Worm (Caenorhabditis elegans) whole organism, young adult: Measurements from ENCODE around the gene T26A8.3.

Experiments used
- B0336.3 ChIP-seq: fragments of 200-800 bp; sonication (Bioruptor generic); IDR thresholded peaks from 2 replicates; pipeline ENCODE4 v1.3.6; 2022; ENCODE audit warnings: missing genetic modification characterization, missing compliant biosample characterization
- akir-1 ChIP-seq: fragments of 200-800 bp; sonication (Bioruptor generic); optimal IDR thresholded peaks from 2 replicates; lab custom pipeline; 2018; ENCODE audit warnings: mild to moderate bottlenecking, missing genetic modification characterization, moderate library complexity, missing compliant biosample characterization
- egl-44 ChIP-seq: fragments of 200-800 bp; sonication (Bioruptor generic); IDR thresholded peaks from 2 replicates; pipeline ENCODE4 v1.3.6; 2022; ENCODE audit warnings: missing genetic modification reagents, missing genetic modification characterization, missing compliant biosample characterization
- fkh-3 ChIP-seq: sonication (generic microtip); optimal IDR thresholded peaks from 2 replicates; lab custom pipeline; 2016; ENCODE audit warnings: mild to moderate bottlenecking, missing genetic modification characterization, missing compliant biosample characterization
- hsf-1 ChIP-seq: fragments of 200-800 bp; sonication (Bioruptor generic); IDR thresholded peaks from 2 replicates; pipeline ENCODE4 v1.3.6; 2022; ENCODE audit warnings: missing genetic modification reagents, missing genetic modification characterization, missing compliant biosample characterization
- lin-35 ChIP-seq, 3 experiments: fragments of 150-350 bp in 2 of 3; sonication (generic microtip) in 1 of 3; optimal IDR thresholded peaks; 2 replicates each; lab custom pipeline; 2014 to 2018; ENCODE audit warnings: missing biosample characterization in 3 of 3, missing genetic modification characterization in 3 of 3, missing genetic modification reagents in 3 of 3
- lsy-27 ChIP-seq: sonication (generic microtip); optimal IDR thresholded peaks from 2 replicates; lab custom pipeline; 2017; ENCODE audit warnings: missing genetic modification characterization, mild to moderate bottlenecking, missing compliant biosample characterization, antibody characterized with exemption, missing genotype, borderline replicate concordance; ENCODE audit not compliant: insufficient read depth
- nhr-80 ChIP-seq: sonication (generic microtip); optimal IDR thresholded peaks from 2 replicates; lab custom pipeline; 2016; ENCODE audit warnings: missing genetic modification characterization, missing compliant biosample characterization
- nhr-90 ChIP-seq: sonication (generic microtip); optimal IDR thresholded peaks from 2 replicates; lab custom pipeline; 2016; ENCODE audit warnings: missing genotype, mild to moderate bottlenecking, missing genetic modification characterization, missing compliant biosample characterization
- tlf-1 ChIP-seq: fragments of 200-800 bp; sonication (Bioruptor generic); optimal IDR thresholded peaks from 2 replicates; lab custom pipeline; 2018; ENCODE audit warnings: mild to moderate bottlenecking, missing genetic modification characterization, missing compliant biosample characterization
- unc-62 ChIP-seq: fragments of 150-350 bp; optimal IDR thresholded peaks from 2 replicates; lab custom pipeline; 2014; ENCODE audit warnings: missing biosample characterization, missing genetic modification reagents, missing genetic modification characterization

DNA sequence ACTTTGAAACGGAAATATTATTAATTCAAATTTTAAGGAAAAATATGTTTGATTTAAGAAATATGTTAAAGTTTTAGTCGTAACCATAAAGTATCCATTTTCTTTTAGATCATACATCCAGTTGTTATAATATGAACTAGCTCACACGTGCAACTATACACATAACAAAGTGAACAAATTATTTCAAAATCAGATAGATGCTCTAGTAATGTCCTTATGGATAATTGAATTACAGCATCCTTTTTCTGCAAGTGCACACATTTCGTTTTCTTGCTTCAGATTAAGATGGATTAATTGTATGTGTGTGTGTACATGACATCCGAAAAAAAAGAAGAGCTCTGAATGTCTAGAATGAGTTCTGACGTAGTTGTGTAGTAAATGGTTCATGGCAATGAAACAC is 40.8 kb downstream of the T26A8.3 start:
- no peak for TF ChIP-seq tlf-1 (GFP tag; lab: Kevin White, UChicago)
- no peak for TF ChIP-seq lsy-27 (tag; lab: Kevin White, UChicago)
- no peak for TF ChIP-seq akir-1
- TF ChIP-seq egl-44 (GFP tag; lab: Robert Waterston, UW): no peak
- no peak for TF ChIP-seq fkh-3 (tag; lab: Kevin White, UChicago)
- no peak for TF ChIP-seq nhr-80 (tag; lab: Kevin White, UChicago)
- no peak for TF ChIP-seq lin-35 (GFP tag; optimal IDR thresholded peaks at IDR 0.05; lab: Kevin White, UChicago)
- TF ChIP-seq unc-62 (GFP tag; lab: Kevin White, UChicago): no peak
- no peak for TF ChIP-seq hsf-1 (GFP tag; lab: Robert Waterston, UW)
- no peak for TF ChIP-seq nhr-90 (tag; lab: Kevin White, UChicago)
- TF ChIP-seq B0336.3 (GFP tag; lab: Robert Waterston, UW): no peak
